Worm (Caenorhabditis elegans) whole organism, late embryonic: ENCODE measurements around the gene Y102A5C.2.

Experiments used
- C38D4.7 ChIP-seq: fragments of 200-800 bp; sonication (Bioruptor generic); optimal IDR thresholded peaks from 2 replicates; lab custom pipeline; 2018; ENCODE audit warnings: mild to moderate bottlenecking, missing genetic modification characterization, moderate library complexity, missing compliant biosample characterization
- ama-1 ChIP-seq: fragments of 150-350 bp; optimal IDR thresholded peaks from 2 replicates; lab custom pipeline; 2014
- ceh-30 ChIP-seq: fragments of 150-350 bp; optimal IDR thresholded peaks from 2 replicates; lab custom pipeline; 2014; ENCODE audit warnings: missing biosample characterization, missing genetic modification characterization
- ceh-9 ChIP-seq: sonication (generic microtip); optimal IDR thresholded peaks from 2 replicates; lab custom pipeline; 2016; ENCODE audit warnings: mild to moderate bottlenecking, missing genetic modification characterization, inconsistent platforms, missing compliant biosample characterization
- dve-1 ChIP-seq: sonication (generic microtip); optimal IDR thresholded peaks from 2 replicates; lab custom pipeline; 2017; ENCODE audit warnings: antibody characterized with exemption, mild to moderate bottlenecking, missing genetic modification characterization, missing compliant biosample characterization
- fax-1 ChIP-seq: sonication (generic microtip); optimal IDR thresholded peaks from 2 replicates; lab custom pipeline; 2016; ENCODE audit warnings: missing genotype, missing genetic modification characterization, missing compliant biosample characterization
- nhr-11 ChIP-seq: fragments of 150-350 bp; optimal IDR thresholded peaks from 2 replicates; lab custom pipeline; 2014; ENCODE audit warnings: missing biosample characterization, missing genetic modification characterization
- odd-2 ChIP-seq: sonication (generic microtip); optimal IDR thresholded peaks from 2 replicates; lab custom pipeline; 2017; ENCODE audit warnings: antibody characterized with exemption, mild to moderate bottlenecking, missing genetic modification characterization, missing compliant biosample characterization
- pha-4 ChIP-seq: fragments of 150-350 bp; optimal IDR thresholded peaks from 2 replicates; lab custom pipeline; 2018; ENCODE audit warnings: missing biosample characterization, missing genetic modification reagents, missing genetic modification characterization
- rnt-1 ChIP-seq: sonication (generic microtip); optimal IDR thresholded peaks from 2 replicates; lab custom pipeline; 2016; ENCODE audit warnings: missing genetic modification characterization, missing compliant biosample characterization
- unc-3 ChIP-seq, 2 experiments: fragments of 200-800 bp in 1 of 2; sonication (Bioruptor generic) in 1 of 2; sonication (generic microtip) in 1 of 2; conservative IDR thresholded peaks in 1 of 2; optimal IDR thresholded peaks in 1 of 2; 2 replicates each; pipeline versions ENCODE4 v1.3.6 to Lab custom; 2016 to 2022; ENCODE audit warnings: missing compliant biosample characterization in 2 of 2, missing genetic modification characterization in 2 of 2, missing genetic modification reagents in 1 of 2
- unc-86 ChIP-seq: sonication (generic microtip); optimal IDR thresholded peaks from 2 replicates; lab custom pipeline; 2016; ENCODE audit warnings: missing genetic modification characterization, missing compliant biosample characterization
- ztf-16 ChIP-seq: sonication (generic microtip); optimal IDR thresholded peaks from 2 replicates; lab custom pipeline; 2017; ENCODE audit warnings: missing genetic modification characterization, missing compliant biosample characterization

DNA sequence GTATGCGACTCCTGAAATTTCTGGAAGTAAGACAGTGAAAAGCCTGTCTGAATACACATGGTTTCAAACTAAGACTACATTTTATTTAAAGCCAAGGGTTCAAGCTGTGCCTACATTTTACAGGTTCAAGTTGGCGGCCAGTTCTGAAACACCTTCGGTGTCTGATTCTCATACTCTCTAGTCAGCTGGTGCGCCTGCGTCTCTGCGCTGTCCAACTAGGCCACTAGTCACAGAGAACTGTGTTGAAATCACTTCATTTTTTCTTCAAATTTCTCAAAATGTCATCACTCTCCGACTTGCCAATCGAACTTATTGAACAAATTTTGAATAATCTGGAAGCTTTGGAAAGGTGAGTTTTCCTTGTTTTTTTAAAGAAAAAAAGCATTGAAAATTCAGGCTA lies 48.1 kb downstream of the Y102A5C.2 start, which contains the start of gene fbxa-90:
- TF ChIP-seq unc-3 (GFP tag; conservative IDR thresholded peaks at IDR 0.05; lab: Robert Waterston, UW): no peak
- no peak for TF ChIP-seq unc-3 (tag; optimal IDR thresholded peaks at IDR 0.05; lab: Kevin White, UChicago)
- no peak for TF ChIP-seq dve-1 (tag; lab: Kevin White, UChicago)
- no peak for TF ChIP-seq ceh-9
- TF ChIP-seq rnt-1 (tag; lab: Kevin White, UChicago): no peak
- no peak for TF ChIP-seq nhr-11 (tag; lab: Kevin White, UChicago)
- TF ChIP-seq unc-86: no peak
- no peak for TF ChIP-seq ceh-30 (tag; lab: Kevin White, UChicago)
- TF ChIP-seq ztf-16 (tag; lab: Kevin White, UChicago): no peak
- TF ChIP-seq fax-1 (tag; lab: Kevin White, UChicago): no peak
- TF ChIP-seq ama-1: no peak
- no peak for TF ChIP-seq C38D4.7 (GFP tag; lab: Kevin White, UChicago)
- TF ChIP-seq pha-4 (tag; lab: Kevin White, UChicago): no peak
- no peak for TF ChIP-seq odd-2 (tag; lab: Kevin White, UChicago)
